Worm (Caenorhabditis elegans): ENCODE measurements around the gene srh-159.

DNA sequence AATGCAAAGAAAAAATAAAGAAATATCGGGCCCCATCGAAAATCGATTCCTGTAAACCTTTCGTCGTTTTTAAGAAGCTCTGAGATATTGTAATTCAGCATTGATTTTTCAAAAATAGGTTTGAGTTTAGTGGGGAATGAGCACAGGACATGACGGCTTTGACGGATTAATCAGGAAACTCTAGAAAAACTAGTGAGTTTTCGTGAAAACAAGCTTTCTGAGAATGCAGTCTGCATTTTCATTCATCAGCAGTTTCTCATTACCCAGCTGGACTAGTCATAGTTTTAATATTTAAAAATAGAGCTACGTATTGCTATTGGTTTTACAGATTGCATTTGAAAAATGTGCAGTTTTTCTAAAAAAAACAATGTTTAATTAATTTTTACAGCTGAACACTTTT lies 10.1 kb downstream of the srh-159 start, which contains the start of gene srz-47:
- TF ChIP-seq snpc-4 (tag; optimal IDR thresholded peaks at IDR 0.05) (no peak), nhr-11 (tag; optimal IDR thresholded peaks at IDR 0.05) (no peak), blmp-1 (tag; optimal IDR thresholded peaks at IDR 0.05; ENCODE audit: insufficient read depth) (no peak), nhr-12 (tag; optimal IDR thresholded peaks at IDR 0.05) (no peak), nhr-25 (tag; optimal IDR thresholded peaks at IDR 0.05) (no peak), aly-2 (tag; optimal IDR thresholded peaks at IDR 0.05) (no peak)

All from whole organism, L2 larva.